Worm (Caenorhabditis elegans) whole organism, L1 larva: Measurements from ENCODE around the gene K01A12.3.
A peak's percentile ranks its signal among the peaks of the same experiment; 100 is the strongest.

Source experiments
- ceh-82 ChIP-seq, 3 experiments: fragments of 150-350 bp in 1 of 3; sonication (generic microtip) in 2 of 3; optimal IDR thresholded peaks; 2 replicates each; lab custom pipeline; 2014 to 2017; ENCODE audit warnings: missing biosample characterization in 3 of 3, missing genetic modification characterization in 3 of 3
- lin-39 ChIP-seq: fragments of 150-350 bp; optimal IDR thresholded peaks from 2 replicates; lab custom pipeline; 2014; ENCODE audit warnings: missing biosample characterization, missing genetic modification reagents, missing genetic modification characterization
- lsy-2 ChIP-seq, 2 experiments: fragments of 150-350 bp; optimal IDR thresholded peaks; 2 replicates each; lab custom pipeline; 2014; ENCODE audit warnings: missing biosample characterization in 2 of 2, missing genetic modification characterization in 2 of 2
- nhr-19 ChIP-seq: fragments of 200-800 bp; sonication (Bioruptor generic); conservative IDR thresholded peaks from 2 replicates; pipeline ENCODE4 v1.3.6; 2022; ENCODE audit warnings: missing genetic modification characterization, missing compliant biosample characterization

ce11 chrX:8584825-8585384 lies 40.1 kb downstream of the K01A12.3 start:
- TF ChIP-seq nhr-19 (GFP tag; lab: Robert Waterston, UW): 0 out of 2 replicates have a peak, but pooled peaks have one; percentile 2
- TF ChIP-seq ceh-82 (tag; optimal IDR thresholded peaks at IDR 0.05; lab: Kevin White, UChicago): no peak
- no peak for TF ChIP-seq lin-39 (tag; lab: Kevin White, UChicago)
- TF ChIP-seq lsy-2 (tag; optimal IDR thresholded peaks at IDR 0.05; lab: Kevin White, UChicago): no peak
